Fruit fly (Drosophila melanogaster) whole organism, pupa: ENCODE data around the gene CG46439.

Experiments used
- CG10348 ChIP-seq: fragments of 200-800 bp; sonication (Bioruptor generic); IDR thresholded peaks from 2 replicates; pipeline ENCODE4 v1.3.6; 2022; ENCODE audit warnings: missing biosample characterization, missing genetic modification characterization
- CG12605 ChIP-seq: fragments of 200-800 bp; sonication (Bioruptor generic); IDR thresholded peaks from 2 replicates; pipeline ENCODE4 v1.3.6; 2022; ENCODE audit warnings: missing biosample characterization, missing genetic modification characterization
- CG13204 ChIP-seq: fragments of 200-800 bp; sonication (Bioruptor generic); optimal IDR thresholded peaks from 2 replicates; lab custom pipeline; 2018; ENCODE audit warnings: missing biosample characterization, mild to moderate bottlenecking, missing genetic modification characterization, moderate library complexity
- CG14655 ChIP-seq: fragments of 200-800 bp; sonication (Bioruptor generic); optimal IDR thresholded peaks from 3 replicates; lab custom pipeline; 2017; ENCODE audit warnings: mild to moderate bottlenecking, missing biosample characterization, missing genetic modification reagents, missing genetic modification characterization
- CG15710 ChIP-seq: fragments of 200-800 bp; sonication (Bioruptor generic); optimal IDR thresholded peaks from 2 replicates; lab custom pipeline; 2018; ENCODE audit warnings: missing biosample characterization, mild to moderate bottlenecking, missing genetic modification characterization, moderate library complexity
- CG17806 ChIP-seq: fragments of 200-800 bp; sonication (Bioruptor generic); optimal IDR thresholded peaks from 2 replicates; lab custom pipeline; 2018; ENCODE audit warnings: missing biosample characterization, mild to moderate bottlenecking, missing genetic modification characterization, moderate library complexity
- CG32121 ChIP-seq: fragments of 200-800 bp; sonication (Bioruptor generic); IDR thresholded peaks from 2 replicates; pipeline ENCODE4 v1.3.6; 2022; ENCODE audit warnings: missing biosample characterization, missing genetic modification characterization
- CG34367 ChIP-seq: fragments of 200-800 bp; sonication (Bioruptor generic); optimal IDR thresholded peaks from 2 replicates; lab custom pipeline; 2018; ENCODE audit warnings: missing biosample characterization, mild to moderate bottlenecking, missing genetic modification characterization
- CG4496 ChIP-seq: fragments of 200-800 bp; sonication (Bioruptor generic); IDR thresholded peaks from 3 replicates; pipeline ENCODE4 v1.3.6; 2022; ENCODE audit warnings: missing biosample characterization, missing genetic modification characterization
- CG8159 ChIP-seq: fragments of 200-800 bp; sonication (Bioruptor generic); optimal IDR thresholded peaks from 3 replicates; lab custom pipeline; 2018; ENCODE audit warnings: missing biosample characterization, mild to moderate bottlenecking, missing genetic modification characterization, moderate library complexity
- CG8301 ChIP-seq: fragments of 200-800 bp; sonication (Bioruptor generic); optimal IDR thresholded peaks from 2 replicates; lab custom pipeline; 2018; ENCODE audit warnings: missing biosample characterization, mild to moderate bottlenecking, missing genetic modification characterization
- CG9948 ChIP-seq: fragments of 200-800 bp; sonication (Bioruptor generic); optimal IDR thresholded peaks from 2 replicates; lab custom pipeline; 2018; ENCODE audit warnings: missing biosample characterization, mild to moderate bottlenecking, missing genetic modification characterization, moderate library complexity
- D1 ChIP-seq: fragments of 200-800 bp; sonication (Bioruptor generic); optimal IDR thresholded peaks from 2 replicates; lab custom pipeline; 2018; ENCODE audit warnings: missing biosample characterization, mild to moderate bottlenecking, missing genetic modification characterization, moderate library complexity
- EcR ChIP-seq: fragments of 200-800 bp; sonication (Bioruptor generic); optimal IDR thresholded peaks from 3 replicates; lab custom pipeline; 2019; ENCODE audit warnings: missing biosample characterization, missing genetic modification characterization, mild to moderate bottlenecking, moderate library complexity, missing genetic modification reagents
- Ets98B ChIP-seq: fragments of 200-800 bp; sonication (Bioruptor generic); IDR thresholded peaks from 2 replicates; pipeline ENCODE4 v1.3.6; 2022; ENCODE audit warnings: missing biosample characterization, missing genetic modification characterization
- Pif1A ChIP-seq: fragments of 200-800 bp; sonication (Bioruptor generic); optimal IDR thresholded peaks from 3 replicates; lab custom pipeline; 2016; ENCODE audit warnings: missing biosample characterization, missing genetic modification characterization
- Pif1B ChIP-seq: fragments of 200-800 bp; sonication (Bioruptor generic); optimal IDR thresholded peaks from 3 replicates; lab custom pipeline; 2016; ENCODE audit warnings: missing biosample characterization, missing genetic modification characterization
- Snoo ChIP-seq: fragments of 200-800 bp; sonication (Bioruptor generic); optimal IDR thresholded peaks from 3 replicates; lab custom pipeline; 2017; ENCODE audit warnings: missing biosample characterization, mild to moderate bottlenecking, missing genetic modification characterization, inconsistent platforms
- fd96Ca ChIP-seq: fragments of 200-800 bp; sonication (Bioruptor generic); IDR thresholded peaks from 3 replicates; pipeline ENCODE4 v1.3.6; 2022; ENCODE audit warnings: missing biosample characterization, missing genetic modification characterization
- gl ChIP-seq: fragments of 200-800 bp; sonication (Bioruptor generic); optimal IDR thresholded peaks from 2 replicates; lab custom pipeline; 2018; ENCODE audit warnings: missing biosample characterization, mild to moderate bottlenecking, missing genetic modification characterization
- rn ChIP-seq: fragments of 200-800 bp; sonication (Bioruptor generic); IDR thresholded peaks from 2 replicates; pipeline ENCODE4 v1.3.6; 2022; ENCODE audit warnings: missing biosample characterization, missing genetic modification characterization

CG46439 gene

DNA sequence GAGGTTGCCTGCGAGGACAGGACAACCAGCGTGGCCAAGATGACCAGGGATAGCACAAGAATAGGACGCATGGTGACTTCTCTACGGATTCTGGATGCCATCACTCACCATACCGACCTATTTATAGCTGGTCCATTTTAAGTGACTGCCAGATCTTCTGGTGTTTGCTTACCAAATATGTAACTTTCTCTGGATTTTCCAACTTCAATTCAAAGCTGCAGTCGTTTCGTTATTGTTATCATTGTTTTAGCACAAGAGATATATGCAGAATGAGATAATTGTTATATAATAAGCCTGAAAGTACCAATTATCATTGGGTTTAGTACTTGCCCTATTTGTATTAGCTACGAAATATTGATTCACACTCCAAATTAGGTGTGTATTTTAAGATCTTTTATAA is 7.7 kb upstream of the CG46439 start, which contains the start of gene CG32071:
CG32071 (minus strand) TSS at position 101 of the 400 bp plus-strand sequence.
- TF ChIP-seq rn (GFP tag; lab: Robert Waterston, UW) (no peak), CG34367 (tag; lab: Kevin White, UChicago) (no peak), CG4496 (GFP tag; lab: Robert Waterston, UW) (no peak), CG8301 (tag; lab: Kevin White, UChicago) (no peak), CG13204 (GFP tag; lab: Kevin White, UChicago) (no peak), CG10348 (no peak), gl (no peak), Pif1A (GFP tag; lab: Kevin White, UChicago) (no peak), CG14655 (GFP tag; lab: Kevin White, UChicago) (no peak), EcR (GFP tag; lab: Kevin White, UChicago) (no peak)
- TF ChIP-seq, all 21 proteins: peak for 0

DNA sequence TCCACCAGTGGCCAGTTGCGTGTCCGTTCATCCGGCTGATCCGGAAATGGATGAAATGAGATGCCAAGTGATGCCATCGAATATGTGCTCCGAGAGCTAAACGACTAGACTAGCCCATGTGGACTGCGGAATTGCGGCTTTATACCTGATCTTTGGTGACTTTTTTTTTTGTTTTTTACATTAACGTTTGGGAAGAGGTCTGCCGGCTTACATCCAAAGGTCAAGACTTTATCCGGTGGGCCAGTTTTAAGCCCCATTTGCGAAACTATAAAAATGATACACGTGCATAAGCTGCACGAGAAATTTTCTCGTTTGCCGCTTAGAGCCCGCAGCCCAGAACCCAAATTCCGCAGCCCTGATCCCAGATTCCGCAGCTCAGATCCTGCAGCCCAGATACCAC is 6.9 kb upstream of the CG46439 start, which contains the start of gene Elo68alpha:
Elo68alpha (minus strand) TSS at position 101 of the 400 bp plus-strand sequence.
- TF ChIP-seq CG10348 (no peak), fd96Ca (GFP tag; lab: Robert Waterston, UW) (no peak), CG8301 (tag; lab: Kevin White, UChicago) (no peak), CG15710 (tag; lab: Kevin White, UChicago) (no peak), CG32121 (GFP tag; lab: Robert Waterston, UW) (no peak), CG4496 (GFP tag; lab: Robert Waterston, UW) (no peak), CG13204 (GFP tag; lab: Kevin White, UChicago) (no peak), Snoo (no peak), Pif1A (GFP tag; lab: Kevin White, UChicago) (no peak), Ets98B (GFP tag; lab: Robert Waterston, UW) (no peak)

DNA sequence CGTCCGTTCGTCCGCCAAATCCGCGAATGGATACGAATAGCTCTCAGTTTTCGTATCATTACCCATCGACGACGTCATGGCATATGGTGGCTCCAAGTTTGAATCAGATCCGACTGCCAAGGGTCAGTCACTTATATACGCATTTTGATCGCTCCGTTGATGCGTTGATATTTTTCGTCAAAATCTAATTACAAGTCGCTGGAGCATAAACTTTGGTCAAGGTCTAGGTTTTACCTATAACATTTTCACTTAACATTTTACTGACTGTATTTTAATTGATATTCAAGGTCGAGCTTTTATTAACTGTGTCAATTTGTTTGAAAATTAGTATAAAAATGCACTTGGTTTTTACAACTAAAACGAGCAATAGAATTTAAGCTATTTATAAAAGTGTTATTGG is 5.6 kb upstream of the CG46439 start, which contains the start of gene Elo68beta:
Elo68beta (minus strand) TSS at position 101 of the 400 bp plus-strand sequence.
- TF ChIP-seq CG4496 (GFP tag; lab: Robert Waterston, UW) (no peak), CG17806 (tag; lab: Kevin White, UChicago) (no peak), CG13204 (GFP tag; lab: Kevin White, UChicago) (no peak), fd96Ca (GFP tag; lab: Robert Waterston, UW) (no peak), rn (GFP tag; lab: Robert Waterston, UW) (no peak), Pif1B (GFP tag; lab: Kevin White, UChicago) (no peak), CG9948 (tag; lab: Kevin White, UChicago) (no peak), D1 (no peak), CG32121 (GFP tag; lab: Robert Waterston, UW) (no peak), EcR (GFP tag; lab: Kevin White, UChicago) (no peak), CG14655 (GFP tag; lab: Kevin White, UChicago) (no peak), CG12605 (GFP tag; lab: Robert Waterston, UW) (no peak), Pif1A (GFP tag; lab: Kevin White, UChicago) (no peak), CG8301 (tag; lab: Kevin White, UChicago) (no peak), CG15710 (tag; lab: Kevin White, UChicago) (no peak)

DNA sequence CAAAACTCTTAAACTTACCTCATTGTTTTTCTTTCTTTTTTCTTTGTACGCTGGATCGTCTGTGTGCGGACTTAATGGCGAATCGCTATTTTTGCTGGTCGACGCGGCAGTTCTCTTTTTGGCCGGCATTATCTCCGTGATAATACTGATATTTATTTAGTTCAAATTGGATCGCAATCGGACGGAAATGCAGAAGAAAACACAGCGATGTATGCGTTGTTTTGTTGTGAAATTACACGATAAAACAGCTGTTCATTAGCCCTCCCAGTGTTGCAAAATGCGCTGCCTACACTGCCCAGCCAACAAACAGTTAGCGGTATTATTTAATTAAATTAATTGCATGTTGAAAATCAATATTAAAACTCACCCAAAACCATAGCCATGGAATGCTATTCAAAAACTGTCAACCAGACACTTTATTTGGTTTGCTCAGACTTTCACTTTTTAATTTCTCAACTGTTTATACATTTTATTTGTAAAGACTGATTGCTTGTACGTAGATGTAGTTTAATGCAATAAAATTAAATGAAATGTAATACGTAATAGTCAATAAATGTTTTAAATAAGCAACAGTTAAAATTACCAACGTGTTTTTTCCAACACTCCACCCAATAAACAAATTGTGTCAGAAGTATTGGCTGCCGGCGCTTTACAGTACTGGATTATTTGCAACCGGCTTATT is 2.1 kb upstream of the CG46439 start, which contains the start of the genes Irbp18 and APP-BP1:
Irbp18 (minus strand) TSS at position 205 of the 682 bp plus-strand sequence.
APP-BP1 (plus strand) TSS at position 431 of the 682 bp plus-strand sequence.
- TF ChIP-seq Pif1A (GFP tag; lab: Kevin White, UChicago) (peak; percentile 96), CG13204 (GFP tag; lab: Kevin White, UChicago) (no peak), CG17806 (tag; lab: Kevin White, UChicago) (peak; percentile 89), Pif1B (GFP tag; lab: Kevin White, UChicago) (peak; percentile 94), Snoo (peak; percentile 93), CG10348 (peak; percentile 72), CG14655 (GFP tag; lab: Kevin White, UChicago) (peak; percentile 94), EcR (GFP tag; lab: Kevin White, UChicago) (no peak), CG12605 (GFP tag; lab: Robert Waterston, UW) (peak; percentile 76), Ets98B (GFP tag; lab: Robert Waterston, UW) (peak; percentile 89), CG4496 (GFP tag; lab: Robert Waterston, UW) (peak; percentile 93), CG32121 (GFP tag; lab: Robert Waterston, UW) (peak; percentile 89), CG8301 (tag; lab: Kevin White, UChicago) (peak; percentile 93), CG8159 (peak; percentile 91), CG9948 (tag; lab: Kevin White, UChicago) (peak; percentile 91), gl (peak; percentile 80), CG15710 (tag; lab: Kevin White, UChicago) (peak; percentile 90), D1 (peak; percentile 89), CG34367 (tag; lab: Kevin White, UChicago) (peak; percentile 91), rn (GFP tag; lab: Robert Waterston, UW) (peak; percentile 77), fd96Ca (GFP tag; lab: Robert Waterston, UW) (peak; percentile 91)

DNA sequence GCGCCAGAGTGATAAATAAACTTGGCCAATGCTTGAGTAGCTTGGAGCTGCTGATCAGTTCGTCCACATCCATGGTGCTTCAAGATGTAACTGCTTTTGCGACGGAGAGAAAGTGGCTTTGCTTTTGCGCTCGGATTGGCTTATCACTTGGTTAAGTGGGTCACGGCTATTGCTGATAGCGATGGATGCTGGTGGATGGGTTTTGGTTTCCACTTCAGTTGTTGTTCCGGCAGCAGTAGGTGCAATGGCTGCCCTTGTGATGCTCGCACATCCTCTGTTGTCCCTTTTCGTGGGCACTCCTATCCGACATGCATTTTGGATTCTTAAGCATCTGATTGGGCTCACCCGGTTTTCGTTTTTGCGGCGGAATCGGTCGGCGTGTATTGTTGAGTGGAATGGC is 1.8 kb downstream of the CG46439 start:
- no peak for TF ChIP-seq CG34367 (tag; lab: Kevin White, UChicago)
- peak; percentile 56 for TF ChIP-seq EcR (GFP tag; lab: Kevin White, UChicago)
